Worm (Caenorhabditis elegans) whole organism, midembryonic: Measurements from ENCODE around the gene msp-50.

ENCODE experiments used
- T22C8.4 ChIP-seq: fragments of 200-800 bp; sonication (Bioruptor generic); IDR thresholded peaks from 2 replicates; pipeline ENCODE4 v1.3.6; 2022; ENCODE audit warnings: missing genetic modification characterization, missing compliant biosample characterization
- ref-1 ChIP-seq: fragments of 200-800 bp; sonication (Bioruptor generic); conservative IDR thresholded peaks from 2 replicates; pipeline ENCODE4 v1.3.6; 2022; ENCODE audit warnings: missing genetic modification reagents, missing genetic modification characterization, missing compliant biosample characterization
- ztf-29 ChIP-seq: fragments of 200-800 bp; sonication (Bioruptor generic); IDR thresholded peaks from 2 replicates; pipeline ENCODE4 v1.3.6; 2022; ENCODE audit warnings: missing genetic modification reagents, missing genetic modification characterization, missing compliant biosample characterization

DNA sequence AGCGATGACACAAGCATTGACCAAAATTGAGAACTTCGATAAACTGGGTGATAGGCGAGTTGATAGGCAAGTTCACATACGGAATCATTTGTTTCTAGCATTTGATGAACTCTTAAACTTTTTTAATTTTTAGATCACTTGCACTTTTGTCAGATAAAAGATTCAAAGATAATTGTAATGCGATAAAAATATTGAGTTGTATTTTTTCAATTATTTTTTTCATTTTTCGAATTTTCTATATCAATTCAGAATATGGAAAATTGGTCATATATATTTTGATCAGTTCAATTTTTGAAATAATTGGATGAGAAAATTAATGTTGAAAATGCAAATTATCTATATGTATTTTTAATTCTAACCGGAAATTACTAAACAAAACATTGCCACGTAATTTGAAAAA, 32.9 kb upstream of the msp-50 start, which contains the start of gene srb-3:
- no peak for TF ChIP-seq ref-1 (GFP tag; lab: Robert Waterston, UW)
- no peak for TF ChIP-seq ztf-29 (GFP tag; lab: Robert Waterston, UW)
- no peak for TF ChIP-seq T22C8.4 (GFP tag; lab: Robert Waterston, UW)
